Worm (Caenorhabditis elegans) whole organism, young adult: ENCODE measurements around the gene Y20C6A.1.

ENCODE experiments used
- lsl-1 ChIP-seq: fragments of 200-800 bp; sonication (Bioruptor generic); optimal IDR thresholded peaks from 2 replicates; lab custom pipeline; 2018; ENCODE audit warnings: mild to moderate bottlenecking, missing genetic modification characterization, moderate library complexity, missing compliant biosample characterization
- snpc-4 ChIP-seq, 5 experiments: fragments of 150-350 bp in 1 of 5; sonication (generic microtip) in 4 of 5; optimal IDR thresholded peaks; 2 replicates each; lab custom pipeline; 2014 to 2018; ENCODE audit warnings: missing genetic modification characterization in 5 of 5, missing biosample characterization in 3 of 5, antibody characterized with exemption in 2 of 5, mild to moderate bottlenecking in 2 of 5, missing compliant biosample characterization in 2 of 5, missing genotype in 2 of 5, moderate library complexity in 2 of 5, missing genetic modification reagents in 1 of 5

ce11 chrV:17416833-17417232 is 40.3 kb upstream of the Y20C6A.1 start, which contains the start of gene clc-21:
- TF ChIP-seq snpc-4 (GFP tag; optimal IDR thresholded peaks at IDR 0.05; lab: Kevin White, UChicago) (no peak), snpc-4 (tag; optimal IDR thresholded peaks at IDR 0.05; lab: Kevin White, UChicago) (no peak), lsl-1 (GFP tag; lab: Kevin White, UChicago) (no peak)
